Fruit fly (Drosophila melanogaster) S2 (cell line): ENCODE measurements around the gene CG10802.

Experiments used
- CG8478 ChIP-seq: fragments of >200 bp; optimal IDR thresholded peaks from 2 replicates; lab custom pipeline; 2018
- CTCF ChIP-seq, 2 experiments: fragments of >200 bp; optimal IDR thresholded peaks; 2 replicates each; lab custom pipeline; 2018

DNA sequence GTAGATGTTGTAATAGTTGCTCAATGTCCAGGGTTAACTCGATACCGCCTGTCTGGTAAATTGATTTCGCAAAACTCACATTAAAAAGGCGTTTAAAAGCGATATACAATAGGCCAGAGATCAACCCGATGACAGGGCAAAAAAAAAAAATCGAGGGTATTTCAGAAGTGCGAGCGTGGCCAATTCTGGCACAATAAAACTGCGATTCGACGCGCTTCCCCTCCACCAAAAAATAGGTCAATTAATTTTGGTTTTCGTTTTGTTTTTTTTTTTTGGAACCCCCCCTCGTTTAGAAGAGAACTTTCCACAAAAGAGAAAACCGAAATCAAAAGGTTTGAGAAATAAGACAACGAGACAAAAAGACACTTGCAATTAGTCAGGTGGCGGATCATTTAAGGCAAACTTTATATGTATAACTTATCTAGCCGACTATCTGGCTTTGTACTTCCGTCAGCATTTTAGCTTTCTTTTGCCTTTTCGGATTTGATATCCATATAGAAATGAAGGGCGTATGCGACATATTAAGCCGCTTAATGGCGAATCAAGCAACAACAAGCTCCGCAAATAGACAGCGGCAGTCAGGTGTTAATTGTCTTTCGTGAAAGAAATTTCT, 12.2 kb upstream of the CG10802 start:
- no peak for TF ChIP-seq CG8478 (lab: Kevin White, UChicago)
- no peak for TF ChIP-seq CTCF (optimal IDR thresholded peaks at IDR 0.05; lab: Kevin White, UChicago)
